Worm (Caenorhabditis elegans): ENCODE data around the gene ZK546.19.

- no peak for TF ChIP-seq B0310.2 (tag; optimal IDR thresholded peaks at IDR 0.05)
- TF ChIP-seq ama-1 (optimal IDR thresholded peaks at IDR 0.05) = no peak
- TF ChIP-seq flt-1 (GFP tag; IDR thresholded peaks at IDR 0.05) = no peak
- TF ChIP-seq ceh-13 (GFP tag; optimal IDR thresholded peaks at IDR 0.05) = no peak
- no peak for TF ChIP-seq sea-1 (GFP tag; conservative IDR thresholded peaks at IDR 0.05)
- TF ChIP-seq tra-4 (tag; optimal IDR thresholded peaks at IDR 0.05) = no peak
- no peak for TF ChIP-seq pes-1 (GFP tag; IDR thresholded peaks at IDR 0.05)
- no peak for TF ChIP-seq tbx-11 (GFP tag; IDR thresholded peaks at IDR 0.05)
- no peak for TF ChIP-seq aly-1 (tag; optimal IDR thresholded peaks at IDR 0.05)
- no peak for TF ChIP-seq ets-7 (tag; optimal IDR thresholded peaks at IDR 0.05)
- TF ChIP-seq hmg-4 (GFP tag; optimal IDR thresholded peaks at IDR 0.05) = no peak
- TF ChIP-seq scrt-1 (GFP tag; IDR thresholded peaks at IDR 0.05) = no peak
- no peak for TF ChIP-seq tbx-37 (GFP tag; conservative IDR thresholded peaks at IDR 0.05)
- TF ChIP-seq hmbx-1 (tag; optimal IDR thresholded peaks at IDR 0.05) = no peak
These were observed 33.4 kb upstream of the ZK546.19 start for ce11 chrII:4908160-4908559.
